Worm (Caenorhabditis elegans): ENCODE results near the gene fbxa-63.

fbxa-63 gene

DNA sequence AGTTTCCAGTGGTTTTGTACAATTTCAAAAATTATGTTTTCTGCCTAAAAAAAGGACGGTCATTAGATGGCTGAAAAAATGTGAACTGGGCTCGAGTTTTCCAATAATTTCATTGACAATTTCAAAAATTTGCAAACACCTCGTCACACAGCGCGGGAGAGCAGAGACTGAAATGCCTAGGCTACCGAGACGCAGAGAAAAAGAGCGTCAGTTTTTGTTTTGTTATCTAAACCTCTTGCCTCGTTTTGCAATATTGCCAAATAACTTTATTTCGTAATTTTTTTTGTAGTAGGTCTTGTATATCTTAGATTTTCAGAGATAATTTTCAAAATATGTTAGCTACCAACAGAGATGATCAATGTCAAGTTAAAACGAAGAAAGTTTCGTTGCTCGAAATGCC lies at the start of gene fbxa-63:
fbxa-63 (plus strand) TSS at position 310 of the 400 bp plus-strand sequence.
- TF ChIP-seq B0310.2 (tag; optimal IDR thresholded peaks at IDR 0.05) (no peak), hnd-1 (tag; optimal IDR thresholded peaks at IDR 0.05) (no peak), hmbx-1 (tag; optimal IDR thresholded peaks at IDR 0.05) (no peak), tra-4 (tag; optimal IDR thresholded peaks at IDR 0.05) (no peak), sea-1 (GFP tag; conservative IDR thresholded peaks at IDR 0.05) (no peak)

DNA sequence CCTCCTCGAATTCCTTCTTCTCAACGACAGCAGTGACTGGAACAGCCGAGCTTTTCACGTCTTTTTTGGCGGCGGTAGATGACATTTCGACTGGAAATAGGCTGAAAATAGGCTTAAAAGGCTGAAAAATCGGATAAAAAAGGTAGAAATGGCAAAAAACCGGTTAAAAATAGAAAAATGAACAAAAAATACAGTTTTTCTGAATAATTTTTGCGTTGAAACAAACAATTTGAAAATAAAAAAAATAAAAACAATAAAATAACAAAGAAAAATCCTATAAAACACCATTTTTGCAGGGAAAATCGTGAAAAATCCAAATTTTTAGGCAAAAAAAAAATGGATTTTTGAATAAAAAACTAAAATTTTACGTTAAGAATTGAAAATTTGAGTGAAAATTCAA lies 47.1 kb upstream of the fbxa-63 start, which contains the start of gene dss-1:
dss-1 (minus strand) TSS at position 101 of the 400 bp plus-strand sequence.
- no peak for TF ChIP-seq ets-7 (tag; optimal IDR thresholded peaks at IDR 0.05)

DNA sequence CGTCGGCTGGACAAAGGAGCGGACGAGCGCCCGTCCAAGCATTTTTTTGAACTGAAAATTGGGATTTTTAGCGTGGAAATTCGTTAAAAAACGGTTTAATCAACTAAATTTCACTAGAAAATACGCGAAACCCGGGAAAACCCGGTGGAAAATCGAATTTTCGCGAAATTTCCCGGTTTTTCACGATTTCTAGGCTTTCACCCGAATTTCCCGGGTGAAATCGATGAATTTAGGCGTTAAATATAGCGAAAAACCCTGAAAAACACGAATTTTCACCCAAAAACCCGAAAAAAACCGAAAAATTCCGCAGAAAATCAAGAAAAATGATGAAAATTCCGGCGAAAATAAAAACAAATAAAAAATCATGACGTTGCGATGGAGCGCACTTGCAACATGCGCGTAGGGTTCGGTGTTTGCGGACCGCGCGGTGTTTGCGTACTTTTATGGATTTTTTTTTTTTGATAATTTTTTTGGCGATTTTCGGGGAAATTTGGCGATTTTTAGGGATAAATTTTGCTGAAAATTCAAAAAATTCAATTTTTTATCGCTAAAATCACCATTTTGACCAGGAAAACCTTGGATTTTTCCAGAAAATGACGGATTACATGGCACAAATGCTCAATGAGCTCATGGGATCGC lies 41.2 kb upstream of the fbxa-63 start, which contains the start of the genes mrpl-45 and Y119D3B.12:
mrpl-45 (minus strand) TSS at position 51 of the 639 bp plus-strand sequence.
Y119D3B.12 (plus strand) TSS at position 589 of the 639 bp plus-strand sequence.
- TF ChIP-seq ama-1 (optimal IDR thresholded peaks at IDR 0.05) (no peak), hmbx-1 (tag; optimal IDR thresholded peaks at IDR 0.05) (no peak), tbx-11 (GFP tag; IDR thresholded peaks at IDR 0.05) (no peak), hnd-1 (tag; optimal IDR thresholded peaks at IDR 0.05) (no peak), ets-7 (tag; optimal IDR thresholded peaks at IDR 0.05) (no peak), flt-1 (GFP tag; IDR thresholded peaks at IDR 0.05) (0 out of 2 replicates have a peak, but pooled peaks have one; percentile 49), hmg-4 (GFP tag; optimal IDR thresholded peaks at IDR 0.05) (peak; percentile 8), pes-1 (GFP tag; IDR thresholded peaks at IDR 0.05) (peak; percentile 64; the same call in 1 of the 2 replicates), tra-4 (tag; optimal IDR thresholded peaks at IDR 0.05) (no peak), F13C5.2 (tag; optimal IDR thresholded peaks at IDR 0.05) (peak; percentile 69), aly-1 (tag; optimal IDR thresholded peaks at IDR 0.05) (no peak), ceh-13 (GFP tag; optimal IDR thresholded peaks at IDR 0.05) (no peak), sea-1 (GFP tag; conservative IDR thresholded peaks at IDR 0.05) (0 out of 2 replicates have a peak, but pooled peaks have one; percentile 42), tbx-37 (GFP tag; conservative IDR thresholded peaks at IDR 0.05) (no peak), B0310.2 (tag; optimal IDR thresholded peaks at IDR 0.05) (no peak), ceh-36 (tag; optimal IDR thresholded peaks at IDR 0.05) (no peak), scrt-1 (GFP tag; IDR thresholded peaks at IDR 0.05) (no peak)

DNA sequence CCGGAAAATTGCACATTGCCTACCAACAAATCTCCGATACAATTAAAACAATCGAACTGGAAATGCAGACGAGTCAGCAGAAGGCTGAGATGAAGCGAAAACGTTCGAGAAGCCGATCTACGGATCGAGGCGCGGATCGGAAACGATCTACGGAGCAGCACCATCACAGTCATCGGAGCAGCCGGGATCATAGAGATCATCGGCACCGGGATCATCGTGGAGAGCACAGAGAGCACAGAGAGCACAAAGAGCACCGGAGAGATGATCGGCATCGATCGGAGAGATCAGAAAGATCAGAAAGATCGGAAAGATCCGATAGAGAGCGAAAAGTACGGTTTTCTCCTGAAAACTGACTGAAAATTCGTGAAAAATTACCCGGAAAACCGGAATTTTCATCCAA lies 37.9 kb upstream of the fbxa-63 start:
- TF ChIP-seq ceh-36 (tag; optimal IDR thresholded peaks at IDR 0.05) = no peak
- no peak for TF ChIP-seq hmg-4 (GFP tag; optimal IDR thresholded peaks at IDR 0.05)
- no peak for TF ChIP-seq ama-1 (optimal IDR thresholded peaks at IDR 0.05)

ce11 chrIII:1206331-1206730 lies 37.0 kb upstream of the fbxa-63 start:
- TF ChIP-seq hmbx-1 (tag; optimal IDR thresholded peaks at IDR 0.05) (no peak), tbx-11 (GFP tag; IDR thresholded peaks at IDR 0.05) (no peak), B0310.2 (tag; optimal IDR thresholded peaks at IDR 0.05) (no peak), ets-7 (tag; optimal IDR thresholded peaks at IDR 0.05) (no peak)

DNA sequence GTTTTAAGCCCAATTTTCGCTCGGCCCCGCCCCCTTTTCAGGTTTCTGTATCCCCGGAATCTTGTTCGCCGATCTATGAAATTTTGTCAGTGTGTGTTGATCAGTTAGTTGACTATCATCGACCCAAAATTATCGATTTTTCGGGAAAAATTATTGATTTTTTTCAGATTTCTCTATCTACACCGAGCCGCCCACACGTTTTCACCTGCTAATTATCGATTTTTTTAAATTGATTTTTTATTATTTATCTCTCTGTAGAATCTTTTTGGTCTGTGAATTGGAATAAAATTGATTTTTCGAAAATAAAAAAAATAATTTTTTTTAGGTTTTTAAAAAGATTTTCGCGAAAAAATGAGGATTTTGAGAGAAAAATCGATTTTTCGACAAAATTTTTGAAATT lies 36.3 kb upstream of the fbxa-63 start:
- TF ChIP-seq F13C5.2 (tag; optimal IDR thresholded peaks at IDR 0.05) = no peak
- no peak for TF ChIP-seq B0310.2 (tag; optimal IDR thresholded peaks at IDR 0.05)
- TF ChIP-seq hmg-4 (GFP tag; optimal IDR thresholded peaks at IDR 0.05) = no peak
- TF ChIP-seq aly-1 (tag; optimal IDR thresholded peaks at IDR 0.05) = no peak
- no peak for TF ChIP-seq hmbx-1 (tag; optimal IDR thresholded peaks at IDR 0.05)

ce11 chrIII:1207852-1208251 lies 35.5 kb upstream of the fbxa-63 start, which contains the start of gene orc-3:
Gene orc-3, plus strand, starts transcription at chrIII:1208133.
- no peak for TF ChIP-seq tra-4 (tag; optimal IDR thresholded peaks at IDR 0.05)

DNA sequence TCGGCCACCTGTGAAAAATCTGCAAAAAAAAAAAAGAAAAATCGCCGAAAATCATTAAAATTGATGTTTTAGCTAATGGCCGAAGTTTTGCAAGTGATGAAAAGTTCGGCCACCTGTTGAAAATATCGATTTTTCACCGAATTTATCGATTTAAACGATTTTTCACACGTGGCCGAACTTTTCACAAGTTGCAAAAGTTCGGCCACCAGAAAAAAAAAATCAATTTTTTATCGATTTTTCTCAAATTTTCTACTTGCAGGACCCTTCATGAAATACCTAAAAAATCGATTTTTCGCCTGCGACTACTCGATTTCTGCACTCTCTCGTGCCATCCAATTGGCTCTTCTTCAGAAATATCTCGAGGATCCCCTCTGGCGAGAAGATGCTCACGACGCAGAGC lies 32.7 kb upstream of the fbxa-63 start:
- TF ChIP-seq flt-1 (GFP tag; IDR thresholded peaks at IDR 0.05) (no peak), F13C5.2 (tag; optimal IDR thresholded peaks at IDR 0.05) (no peak), sea-1 (GFP tag; conservative IDR thresholded peaks at IDR 0.05) (no peak), scrt-1 (GFP tag; IDR thresholded peaks at IDR 0.05) (no peak)

ce11 chrIII:1214121-1214673 lies 29.1 kb upstream of the fbxa-63 start:
- TF ChIP-seq ceh-36 (tag; optimal IDR thresholded peaks at IDR 0.05) = no peak
- TF ChIP-seq hmg-4 (GFP tag; optimal IDR thresholded peaks at IDR 0.05) = no peak
- no peak for TF ChIP-seq ets-7 (tag; optimal IDR thresholded peaks at IDR 0.05)

ce11 chrIII:1214680-1215079 lies 28.6 kb upstream of the fbxa-63 start, which contains the start of gene Y119D3B.21:
Gene Y119D3B.21, plus strand, starts transcription at chrIII:1215000.
- TF ChIP-seq ceh-36 (tag; optimal IDR thresholded peaks at IDR 0.05) (no peak), tbx-11 (GFP tag; IDR thresholded peaks at IDR 0.05) (no peak), ceh-13 (GFP tag; optimal IDR thresholded peaks at IDR 0.05) (no peak)
